Worm (Caenorhabditis elegans) whole organism, L1 larva: ENCODE data around the gene C10E2.1.

Experiments used
- C34B4.2 ChIP-seq: sonication (generic microtip); optimal IDR thresholded peaks from 2 replicates; lab custom pipeline; 2017; ENCODE audit warnings: mild to moderate bottlenecking, missing genetic modification characterization, missing compliant biosample characterization
- ama-1 ChIP-seq: fragments of 150-350 bp; optimal IDR thresholded peaks from 2 replicates; lab custom pipeline; 2014
- blmp-1 ChIP-seq: fragments of 150-350 bp; optimal IDR thresholded peaks from 2 replicates; lab custom pipeline; 2014; ENCODE audit warnings: missing biosample characterization, missing genetic modification characterization
- ceh-82 ChIP-seq, 3 experiments: fragments of 150-350 bp in 1 of 3; sonication (generic microtip) in 2 of 3; optimal IDR thresholded peaks; 2 replicates each; lab custom pipeline; 2014 to 2017; ENCODE audit warnings: missing biosample characterization in 3 of 3, missing genetic modification characterization in 3 of 3
- ceh-90 ChIP-seq: sonication (generic microtip); optimal IDR thresholded peaks from 2 replicates; lab custom pipeline; 2016; ENCODE audit warnings: missing genetic modification characterization, missing compliant biosample characterization
- dsc-1 ChIP-seq: sonication (generic microtip); optimal IDR thresholded peaks from 2 replicates; lab custom pipeline; 2016; ENCODE audit warnings: mild to moderate bottlenecking, missing genetic modification characterization, missing compliant biosample characterization
- efl-1 ChIP-seq, 4 experiments: fragments of 150-350 bp; optimal IDR thresholded peaks in 3 of 4; peaks in 1 of 4; 1 replicate in 1 of 4; 2 replicates in 3 of 4; lab custom pipeline; 2014; ENCODE audit warnings: missing biosample characterization in 2 of 4, missing genetic modification characterization in 2 of 4, missing genetic modification reagents in 2 of 4
- elt-2 ChIP-seq: sonication (generic microtip); optimal IDR thresholded peaks from 2 replicates; lab custom pipeline; 2016; ENCODE audit warnings: missing genetic modification characterization, mild to moderate bottlenecking, inconsistent platforms, missing compliant biosample characterization, missing genetic modification reagents
- elt-3 ChIP-seq, 6 experiments: fragments of 150-350 bp in 1 of 6; sonication (generic microtip); optimal IDR thresholded peaks; 2 replicates each; lab custom pipeline; 2017 to 2018; ENCODE audit warnings: missing biosample characterization in 6 of 6, missing genetic modification characterization in 6 of 6, inconsistent platforms in 1 of 6
- ets-5 ChIP-seq: fragments of 200-800 bp; sonication (Bioruptor generic); IDR thresholded peaks from 2 replicates; pipeline ENCODE4 v1.3.6; 2022; ENCODE audit warnings: missing genetic modification characterization, missing compliant biosample characterization
- fkh-4 ChIP-seq: sonication (generic microtip); optimal IDR thresholded peaks from 2 replicates; lab custom pipeline; 2016; ENCODE audit warnings: missing compliant biosample characterization, missing genetic modification characterization, borderline replicate concordance
- hpl-2 ChIP-seq: fragments of 150-350 bp; optimal IDR thresholded peaks from 2 replicates; lab custom pipeline; 2014; ENCODE audit warnings: missing biosample characterization, missing genetic modification reagents, missing genetic modification characterization
- lin-13 ChIP-seq: fragments of 150-350 bp; optimal IDR thresholded peaks from 2 replicates; lab custom pipeline; 2014; ENCODE audit warnings: missing biosample characterization, missing genetic modification reagents, missing genetic modification characterization
- lin-14 ChIP-seq: fragments of 200-800 bp; sonication (Bioruptor generic); optimal IDR thresholded peaks from 2 replicates; lab custom pipeline; 2018; ENCODE audit warnings: mild to moderate bottlenecking, missing genetic modification characterization, moderate library complexity, missing compliant biosample characterization
- lin-35 ChIP-seq, 2 experiments: fragments of 150-350 bp; optimal IDR thresholded peaks; 2 replicates each; lab custom pipeline; 2014; ENCODE audit warnings: missing biosample characterization in 2 of 2, missing genetic modification characterization in 2 of 2, missing genetic modification reagents in 2 of 2
- mef-2 ChIP-seq: fragments of 150-350 bp; optimal IDR thresholded peaks from 2 replicates; lab custom pipeline; 2014; ENCODE audit warnings: missing biosample characterization, missing genetic modification characterization
- mep-1 ChIP-seq: fragments of 150-350 bp; optimal IDR thresholded peaks from 2 replicates; lab custom pipeline; 2014; ENCODE audit warnings: missing biosample characterization, missing genetic modification characterization
- nhr-237 ChIP-seq: fragments of 150-350 bp; optimal IDR thresholded peaks from 2 replicates; lab custom pipeline; 2014; ENCODE audit warnings: missing biosample characterization, missing genetic modification characterization
- nhr-71 ChIP-seq: sonication (generic microtip); optimal IDR thresholded peaks from 2 replicates; lab custom pipeline; 2016; ENCODE audit warnings: mild to moderate bottlenecking, missing genetic modification characterization, moderate library complexity, missing compliant biosample characterization
- nhr-90 ChIP-seq: sonication (generic microtip); optimal IDR thresholded peaks from 2 replicates; lab custom pipeline; 2016; ENCODE audit warnings: mild to moderate bottlenecking, missing genetic modification characterization, missing compliant biosample characterization; ENCODE audit not compliant: poor library complexity
- pqm-1 ChIP-seq: sonication (generic microtip); optimal IDR thresholded peaks from 3 replicates; lab custom pipeline; 2017; ENCODE audit warnings: missing biosample characterization, missing genetic modification characterization
- rnt-1 ChIP-seq: sonication (generic microtip); optimal IDR thresholded peaks from 2 replicates; lab custom pipeline; 2016; ENCODE audit warnings: mild to moderate bottlenecking, missing genetic modification characterization, moderate library complexity, missing compliant biosample characterization
- skn-1 ChIP-seq: fragments of 150-350 bp; optimal IDR thresholded peaks from 2 replicates; lab custom pipeline; 2014; ENCODE audit warnings: missing biosample characterization, missing genetic modification characterization
- snpc-4 ChIP-seq: fragments of 150-350 bp; optimal IDR thresholded peaks from 2 replicates; lab custom pipeline; 2014; ENCODE audit warnings: missing biosample characterization, missing genetic modification characterization
- snu-23 ChIP-seq: sonication (generic microtip); optimal IDR thresholded peaks from 2 replicates; lab custom pipeline; 2016; ENCODE audit warnings: missing genetic modification characterization, missing compliant biosample characterization
- sptf-1 ChIP-seq: fragments of 150-350 bp; optimal IDR thresholded peaks from 2 replicates; lab custom pipeline; 2014; ENCODE audit warnings: missing biosample characterization, missing genetic modification characterization
- tbx-2 ChIP-seq: sonication (generic microtip); optimal IDR thresholded peaks from 2 replicates; lab custom pipeline; 2016; ENCODE audit warnings: missing genetic modification characterization, missing compliant biosample characterization
- unc-30 ChIP-seq: sonication (generic microtip); optimal IDR thresholded peaks from 2 replicates; lab custom pipeline; 2017; ENCODE audit warnings: missing biosample characterization, missing genetic modification characterization
- ztf-11 ChIP-seq, 2 experiments: sonication (generic microtip); optimal IDR thresholded peaks; 2 replicates each; lab custom pipeline; 2016 to 2017; ENCODE audit warnings: missing genetic modification characterization in 2 of 2, missing biosample characterization in 1 of 2, missing compliant biosample characterization in 1 of 2

Gene C10E2.1

ce11 chrX:16803545-16803944, 40.9 kb downstream of the C10E2.1 start:
- peak; percentile 31 for TF ChIP-seq ama-1 (lab: Kevin White, UChicago)
- TF ChIP-seq blmp-1: no peak

DNA sequence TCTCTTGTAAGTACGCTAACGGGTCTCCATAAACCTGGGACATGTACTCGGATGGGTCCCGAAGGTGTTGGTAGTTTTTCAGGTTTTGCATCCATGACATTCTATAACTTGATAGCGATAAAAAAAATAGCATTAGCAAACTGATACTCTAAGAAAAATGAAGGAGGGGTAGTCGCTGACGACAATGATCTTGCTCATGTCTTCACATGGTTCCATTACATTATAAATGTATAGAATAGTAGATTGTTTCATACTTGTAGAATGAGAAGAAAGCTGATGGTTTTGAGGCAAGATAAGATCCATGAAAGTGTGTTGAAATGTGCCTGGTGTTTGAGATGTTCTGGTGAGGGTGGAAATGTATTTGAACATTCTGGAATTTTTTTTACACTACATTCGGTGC, 44.4 kb downstream of the C10E2.1 start, which contains the start of gene mec-4:
Gene mec-4, minus strand, starts transcription at position 101 of the 400 bp plus-strand sequence.
- TF ChIP-seq ztf-11 (tag; optimal IDR thresholded peaks at IDR 0.05; lab: Kevin White, UChicago) (no peak), nhr-237 (tag; lab: Kevin White, UChicago) (no peak), C34B4.2 (no peak), fkh-4 (tag; lab: Kevin White, UChicago) (no peak), pqm-1 (no peak), dsc-1 (tag; lab: Kevin White, UChicago) (no peak), unc-30 (tag; lab: Kevin White, UChicago) (no peak)

DNA sequence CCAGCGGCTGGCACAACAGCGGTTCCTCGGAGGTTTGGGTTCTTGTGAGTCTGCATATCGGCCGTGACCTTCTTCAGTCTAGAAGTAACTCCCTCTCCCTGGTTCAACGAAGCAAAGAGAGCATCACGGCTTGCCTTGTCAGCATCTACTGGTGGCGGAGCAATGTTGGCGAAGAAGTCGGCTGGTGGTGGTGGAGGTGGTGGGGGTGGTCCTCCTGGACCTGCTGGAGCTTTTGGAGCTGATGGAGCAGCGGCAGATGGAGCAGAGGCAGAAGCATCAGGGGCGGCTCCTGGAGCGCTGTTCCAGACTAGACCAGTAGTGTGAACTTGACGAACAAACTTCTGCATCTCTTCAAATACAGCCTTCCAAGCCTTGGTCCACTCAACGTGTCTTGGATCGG, 45.9 kb downstream of the C10E2.1 start:
- TF ChIP-seq elt-3 (tag; optimal IDR thresholded peaks at IDR 0.05; lab: Kevin White, UChicago) (no peak), lin-14 (GFP tag; lab: Kevin White, UChicago) (no peak), mef-2 (no peak), fkh-4 (tag; lab: Kevin White, UChicago) (no peak), lin-35 (GFP tag; optimal IDR thresholded peaks at IDR 0.05; lab: Kevin White, UChicago) (no peak), pqm-1 (no peak), hpl-2 (GFP tag; lab: Kevin White, UChicago) (no peak), nhr-90 (no peak), ets-5 (GFP tag; lab: Robert Waterston, UW) (no peak), sptf-1 (tag; lab: Kevin White, UChicago) (no peak), skn-1 (tag; lab: Kevin White, UChicago) (no peak), tbx-2 (tag; lab: Kevin White, UChicago) (no peak), ceh-90 (tag; lab: Kevin White, UChicago) (no peak), mep-1 (no peak), ztf-11 (tag; optimal IDR thresholded peaks at IDR 0.05; lab: Kevin White, UChicago) (no peak), snpc-4 (tag; lab: Kevin White, UChicago) (no peak), lin-13 (GFP tag; lab: Kevin White, UChicago) (no peak), rnt-1 (tag; lab: Kevin White, UChicago) (no peak)

ce11 chrX:16809689-16810088, 47.1 kb downstream of the C10E2.1 start:
- TF ChIP-seq efl-1 (optimal IDR thresholded peaks at IDR 0.05; lab: Kevin White, UChicago) (no peak), efl-1 (GFP tag; optimal IDR thresholded peaks at IDR 0.05 in 1 of 2; lab: Kevin White, UChicago) (peak in 1 of 2 experiments; percentile 32), rnt-1 (tag; lab: Kevin White, UChicago) (no peak)

ce11 chrX:16811974-16812373, 49.3 kb downstream of the C10E2.1 start:
- TF ChIP-seq lin-14 (GFP tag; lab: Kevin White, UChicago) (peak; percentile 76), nhr-71 (tag; lab: Kevin White, UChicago) (peak; percentile 51), snu-23 (GFP tag; lab: Kevin White, UChicago) (peak; percentile 12), ceh-82 (tag; optimal IDR thresholded peaks at IDR 0.05; lab: Kevin White, UChicago) (no peak), rnt-1 (tag; lab: Kevin White, UChicago) (peak; percentile 41)

DNA sequence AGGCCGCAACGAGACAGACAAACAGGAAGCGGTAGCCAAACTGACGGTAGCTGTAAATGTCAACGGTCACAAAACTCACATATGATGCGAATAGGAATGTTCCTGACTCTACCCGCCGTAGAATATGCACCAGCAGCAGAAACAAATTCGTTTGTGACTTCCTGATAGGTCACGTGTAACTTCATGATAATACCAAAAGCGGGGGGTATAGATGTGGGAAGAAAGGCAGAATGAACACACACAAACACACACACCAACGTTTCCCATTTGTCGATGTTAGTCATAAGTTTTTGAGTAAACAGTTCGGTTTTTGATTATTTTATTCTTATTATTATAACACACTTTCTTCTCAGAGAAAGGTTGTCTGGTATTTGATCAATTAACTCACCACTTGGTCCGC, 50.5 kb downstream of the C10E2.1 start:
- TF ChIP-seq nhr-90 (peak; percentile 6), hpl-2 (GFP tag; lab: Kevin White, UChicago) (no peak), elt-2 (tag; lab: Kevin White, UChicago) (peak; percentile 56), efl-1 (optimal IDR thresholded peaks at IDR 0.05; lab: Kevin White, UChicago) (no peak), efl-1 (GFP tag; optimal IDR thresholded peaks at IDR 0.05 in 1 of 2; lab: Kevin White, UChicago) (peak in 1 of 2 experiments; percentile 92), lin-35 (GFP tag; optimal IDR thresholded peaks at IDR 0.05; lab: Kevin White, UChicago) (peak in 1 of 2 experiments; percentile 38), lin-13 (GFP tag; lab: Kevin White, UChicago) (no peak)
